Worm (Caenorhabditis elegans): ENCODE data around the gene exos-9.

The exos-9 gene

DNA sequence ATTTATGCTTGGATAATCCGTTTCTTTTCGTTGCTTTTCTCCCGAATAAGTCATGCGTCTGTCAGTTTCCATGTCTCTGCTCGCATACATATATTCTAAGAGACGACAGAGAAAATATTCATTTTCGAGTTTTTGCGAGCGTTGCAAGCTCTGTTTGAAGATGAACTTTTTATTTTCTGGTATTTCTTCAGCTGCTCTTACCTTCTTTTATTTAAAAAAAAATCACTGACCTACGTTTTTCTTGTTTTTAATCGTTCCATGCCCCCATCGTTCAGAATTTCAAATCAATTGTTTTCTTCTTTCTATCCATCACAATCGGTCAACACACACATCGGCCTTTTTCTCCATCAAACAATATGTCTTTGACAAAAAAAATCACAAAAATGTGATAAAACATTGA lies 12.6 kb upstream of the exos-9 start:
- TF ChIP-seq lin-14 (GFP tag; optimal IDR thresholded peaks at IDR 0.05) (peak; percentile 0), ztf-4 (tag; optimal IDR thresholded peaks at IDR 0.05) (no peak)

DNA sequence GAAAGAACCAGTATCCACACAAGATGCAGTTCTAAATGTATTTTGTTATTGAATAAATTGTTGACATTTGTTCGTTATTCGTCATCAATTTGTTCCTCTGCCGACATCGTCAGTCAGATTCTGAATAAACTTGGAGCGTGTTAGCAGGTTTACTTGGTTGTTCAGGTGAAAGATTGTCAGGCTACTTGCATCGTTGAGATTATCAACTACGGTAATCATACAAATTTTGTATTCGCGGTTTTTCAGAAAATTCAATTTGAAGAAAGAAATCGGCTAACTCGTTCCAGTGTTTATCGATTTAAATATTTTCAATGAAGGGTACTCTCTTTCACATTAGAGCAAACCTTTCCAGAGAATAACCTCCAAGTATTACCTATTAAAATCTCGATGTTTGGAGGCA lies 11.8 kb upstream of the exos-9 start, which contains the start of gene R151.2:
Gene R151.2 (plus strand): TSS at position 247 of the 400 bp plus-strand sequence.
- TF ChIP-seq lsy-2 (tag; optimal IDR thresholded peaks at IDR 0.05) (peak in 1 of 2 experiments; percentile 50), F16B12.6 (tag; optimal IDR thresholded peaks at IDR 0.05) (no peak), efl-1 (optimal IDR thresholded peaks at IDR 0.05) (no peak), efl-1 (GFP tag; optimal IDR thresholded peaks at IDR 0.05 in 1 of 2) (peak in 1 of 2 experiments; percentile 91), hlh-4 (tag; optimal IDR thresholded peaks at IDR 0.05) (no peak), dpl-1 (GFP tag; optimal IDR thresholded peaks at IDR 0.05) (no peak), blmp-1 (tag; optimal IDR thresholded peaks at IDR 0.05) (no peak), egl-13 (tag; optimal IDR thresholded peaks at IDR 0.05) (no peak), snpc-4 (tag; optimal IDR thresholded peaks at IDR 0.05) (no peak), hpl-2 (GFP tag; optimal IDR thresholded peaks at IDR 0.05) (no peak), lir-3 (tag; optimal IDR thresholded peaks at IDR 0.05; ENCODE audit: poor library complexity) (no peak)

DNA sequence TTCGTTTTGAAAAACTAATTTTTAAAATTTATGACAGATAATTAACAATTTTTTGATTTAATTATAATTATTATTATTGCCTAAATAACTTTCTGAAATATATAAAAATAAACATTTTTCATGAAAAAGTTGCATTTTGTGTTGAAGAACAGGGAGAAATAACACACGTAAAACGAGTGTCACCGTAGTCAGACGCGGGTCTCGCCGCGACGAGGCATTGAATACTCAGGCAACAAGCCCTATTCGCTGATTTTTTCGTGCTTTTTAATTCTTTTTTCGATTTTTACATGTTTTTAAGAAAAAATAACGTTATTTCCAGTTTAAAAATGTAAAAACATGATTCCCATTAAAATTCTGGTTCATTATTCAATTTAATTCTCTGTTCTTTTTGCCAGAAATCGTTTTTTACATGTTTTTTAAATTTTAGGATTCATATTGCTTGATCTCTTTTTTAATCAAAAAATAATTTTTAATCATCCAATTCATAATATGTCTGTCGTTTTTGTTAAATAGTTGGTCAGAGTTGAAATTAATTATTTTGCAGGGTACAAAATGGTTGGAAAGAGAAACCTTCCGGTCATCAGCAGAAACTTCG lies 10.1 kb upstream of the exos-9 start, which contains the start of gene rpl-6:
Gene rpl-6 (plus strand): TSS at position 545 of the 595 bp plus-strand sequence.
- peak; percentile 57 for TF ChIP-seq snpc-4 (tag; optimal IDR thresholded peaks at IDR 0.05)
- TF ChIP-seq ces-1 (GFP tag; optimal IDR thresholded peaks at IDR 0.05) = no peak
- peak; percentile 82 for TF ChIP-seq ztf-4 (tag; optimal IDR thresholded peaks at IDR 0.05)
- TF ChIP-seq ceh-90 (tag; optimal IDR thresholded peaks at IDR 0.05) = peak; percentile 33
- TF ChIP-seq lsy-2 (tag; optimal IDR thresholded peaks at IDR 0.05) = peak; percentile 99
- TF ChIP-seq hpl-2 (GFP tag; optimal IDR thresholded peaks at IDR 0.05) = peak; percentile 70
- peak; percentile 87 for TF ChIP-seq nhr-90 (tag; optimal IDR thresholded peaks at IDR 0.05; ENCODE audit: poor library complexity)
- peak; percentile 85 for TF ChIP-seq swsn-7 (tag; optimal IDR thresholded peaks at IDR 0.05)
- peak; percentile 85 for TF ChIP-seq fkh-8 (tag; optimal IDR thresholded peaks at IDR 0.05)
- TF ChIP-seq nhr-12 (tag; optimal IDR thresholded peaks at IDR 0.05) = no peak
- peak; percentile 80 for TF ChIP-seq blmp-1 (tag; optimal IDR thresholded peaks at IDR 0.05)
- no peak for TF ChIP-seq alr-1 (tag; optimal IDR thresholded peaks at IDR 0.05; ENCODE audit: borderline replicate concordance)
- no peak for TF ChIP-seq C34B4.2 (tag; optimal IDR thresholded peaks at IDR 0.05)
- TF ChIP-seq jun-1 (tag; optimal IDR thresholded peaks at IDR 0.05) = peak; percentile 81
- TF ChIP-seq grh-1 (GFP tag; IDR thresholded peaks at IDR 0.05) = peak; percentile 80
- peak in 1 of 2 experiments; percentile 66 for TF ChIP-seq ztf-11 (tag; optimal IDR thresholded peaks at IDR 0.05)
- no peak for TF ChIP-seq unc-30 (tag; optimal IDR thresholded peaks at IDR 0.05)
- peak; percentile 91 for TF ChIP-seq nhr-19 (GFP tag; conservative IDR thresholded peaks at IDR 0.05)
- peak; percentile 91 for TF ChIP-seq mep-1 (tag; optimal IDR thresholded peaks at IDR 0.05)
- TF ChIP-seq F16B12.6 (tag; optimal IDR thresholded peaks at IDR 0.05) = peak; percentile 46
- TF ChIP-seq fos-1 (tag; optimal IDR thresholded peaks at IDR 0.05) = peak; percentile 80
- TF ChIP-seq tlp-1 (tag; optimal IDR thresholded peaks at IDR 0.05) = no peak
- no peak for TF ChIP-seq ceh-63 (GFP tag; optimal IDR thresholded peaks at IDR 0.05)
- peak; percentile 85 to 92 for TF ChIP-seq lin-35 (GFP tag; optimal IDR thresholded peaks at IDR 0.05)
- peak; percentile 68 for TF ChIP-seq ceh-88 (GFP tag; IDR thresholded peaks at IDR 0.05)
- peak; percentile 76 for TF ChIP-seq lir-3 (tag; optimal IDR thresholded peaks at IDR 0.05; ENCODE audit: poor library complexity)
- peak; percentile 20 for TF ChIP-seq sox-4 (tag; optimal IDR thresholded peaks at IDR 0.05)
- TF ChIP-seq lin-14 (GFP tag; optimal IDR thresholded peaks at IDR 0.05) = peak; percentile 90
- peak; percentile 85 for TF ChIP-seq lin-15B (tag; optimal IDR thresholded peaks at IDR 0.05)
- TF ChIP-seq lin-39 (tag; optimal IDR thresholded peaks at IDR 0.05) = peak; percentile 73
- peak; percentile 90 for TF ChIP-seq nhr-47 (tag; optimal IDR thresholded peaks at IDR 0.05)
- peak; percentile 85 for TF ChIP-seq nhr-20 (tag; optimal IDR thresholded peaks at IDR 0.05)
- TF ChIP-seq pag-3 (tag; optimal IDR thresholded peaks at IDR 0.05; ENCODE audit: borderline replicate concordance, insufficient read depth) = no peak
- TF ChIP-seq skn-1 (tag; optimal IDR thresholded peaks at IDR 0.05) = peak; percentile 83
- peak; percentile 77 for TF ChIP-seq fkh-10 (GFP tag; optimal IDR thresholded peaks at IDR 0.05)
- no peak for TF ChIP-seq sptf-1 (tag; optimal IDR thresholded peaks at IDR 0.05)
- TF ChIP-seq ama-1 (optimal IDR thresholded peaks at IDR 0.05) = peak; percentile 55
- TF ChIP-seq sup-37 (GFP tag; optimal IDR thresholded peaks at IDR 0.05) = no peak
- TF ChIP-seq aha-1 (tag; optimal IDR thresholded peaks at IDR 0.05) = no peak
- peak; percentile 95 for TF ChIP-seq unc-130 (tag; optimal IDR thresholded peaks at IDR 0.05)
- peak; percentile 79 for TF ChIP-seq unc-86 (tag; optimal IDR thresholded peaks at IDR 0.05)
- peak; percentile 81 for TF ChIP-seq dsc-1 (tag; optimal IDR thresholded peaks at IDR 0.05)
